Fruit fly (Drosophila melanogaster) whole organism, embryonic: ENCODE measurements around the gene CG16984.

Experiments
- Ada2b ChIP-seq: fragments of 200-800 bp; sonication (Bioruptor generic); IDR thresholded peaks from 2 replicates; pipeline ENCODE4 v1.3.6; 2022; ENCODE audit warnings: missing biosample characterization, missing genetic modification characterization
- CG10147 ChIP-seq: fragments of 200-800 bp; sonication (Bioruptor generic); optimal IDR thresholded peaks from 2 replicates; lab custom pipeline; 2019; ENCODE audit warnings: missing biosample characterization, mild to moderate bottlenecking, missing genetic modification characterization, moderate library complexity
- CG10274 ChIP-seq: fragments of 200-800 bp; sonication (Bioruptor generic); optimal IDR thresholded peaks from 3 replicates; lab custom pipeline; 2017; ENCODE audit warnings: missing biosample characterization, mild to moderate bottlenecking, missing genetic modification characterization
- CG10462 ChIP-seq: fragments of 200-800 bp; sonication (Bioruptor generic); optimal IDR thresholded peaks from 2 replicates; lab custom pipeline; 2016; ENCODE audit warnings: missing biosample characterization, missing genetic modification characterization
- CG10543 ChIP-seq: fragments of 200-800 bp; sonication (Bioruptor generic); optimal IDR thresholded peaks from 3 replicates; lab custom pipeline; 2017; ENCODE audit warnings: missing biosample characterization, mild to moderate bottlenecking, missing genetic modification characterization, moderate library complexity
- CG12071 ChIP-seq: fragments of 200-800 bp; sonication (Bioruptor generic); optimal IDR thresholded peaks from 3 replicates; lab custom pipeline; 2018; ENCODE audit warnings: missing biosample characterization, mild to moderate bottlenecking, missing genetic modification characterization
- CG12104 ChIP-seq: fragments of 200-800 bp; sonication (Bioruptor generic); optimal IDR thresholded peaks from 3 replicates; lab custom pipeline; 2016; ENCODE audit warnings: missing biosample characterization, missing genetic modification characterization
- CG12299 ChIP-seq: fragments of 200-800 bp; sonication (Bioruptor generic); optimal IDR thresholded peaks from 2 replicates; lab custom pipeline; 2018; ENCODE audit warnings: missing biosample characterization, mild to moderate bottlenecking, missing genetic modification characterization
- CG13775 ChIP-seq: fragments of 200-800 bp; sonication (Bioruptor generic); optimal IDR thresholded peaks from 3 replicates; lab custom pipeline; 2017; ENCODE audit warnings: missing biosample characterization, mild to moderate bottlenecking, missing genetic modification characterization
- CG14710 ChIP-seq: fragments of 200-800 bp; sonication (Bioruptor generic); optimal IDR thresholded peaks from 3 replicates; lab custom pipeline; 2019; ENCODE audit warnings: missing biosample characterization, mild to moderate bottlenecking, missing genetic modification characterization, moderate library complexity
- CG16815 ChIP-seq: fragments of 200-800 bp; sonication (Bioruptor generic); optimal IDR thresholded peaks from 3 replicates; lab custom pipeline; 2017; ENCODE audit warnings: missing biosample characterization, mild to moderate bottlenecking, missing genetic modification characterization
- CG16863 ChIP-seq: fragments of 200-800 bp; sonication (Bioruptor generic); optimal IDR thresholded peaks from 3 replicates; lab custom pipeline; 2016; ENCODE audit warnings: missing biosample characterization, missing genetic modification characterization
- CG17912 ChIP-seq: fragments of 200-800 bp; sonication (Bioruptor generic); optimal IDR thresholded peaks from 2 replicates; lab custom pipeline; 2018; ENCODE audit warnings: missing biosample characterization, mild to moderate bottlenecking, missing genetic modification characterization
- CG3281 ChIP-seq: fragments of 200-800 bp; sonication (Bioruptor generic); optimal IDR thresholded peaks from 3 replicates; lab custom pipeline; 2017; ENCODE audit warnings: missing biosample characterization, mild to moderate bottlenecking, missing genetic modification characterization
- CG34224 ChIP-seq: fragments of 200-800 bp; sonication (Bioruptor generic); IDR thresholded peaks from 3 replicates; pipeline ENCODE4 v1.3.6; 2022; ENCODE audit warnings: missing biosample characterization, missing genetic modification characterization; ENCODE audit not compliant: partially characterized antibody
- CG4360 ChIP-seq: fragments of 200-800 bp; sonication (Bioruptor generic); IDR thresholded peaks from 2 replicates; pipeline ENCODE4 v1.3.6; 2022; ENCODE audit warnings: missing biosample characterization, missing genetic modification characterization
- CG6272 ChIP-seq: fragments of 200-800 bp; sonication (Bioruptor generic); IDR thresholded peaks from 2 replicates; pipeline ENCODE4 v1.3.6; 2022; ENCODE audit warnings: missing biosample characterization, missing genetic modification characterization
- CG6813 ChIP-seq: fragments of 200-800 bp; sonication (Bioruptor generic); optimal IDR thresholded peaks from 2 replicates; lab custom pipeline; 2017; ENCODE audit warnings: missing biosample characterization, missing genetic modification characterization, mild to moderate bottlenecking, moderate library complexity, missing genetic modification reagents
- CG7556 ChIP-seq: fragments of 200-800 bp; sonication (Bioruptor generic); optimal IDR thresholded peaks from 2 replicates; lab custom pipeline; 2017; ENCODE audit warnings: missing biosample characterization, mild to moderate bottlenecking, missing genetic modification characterization
- CG7839 ChIP-seq: fragments of 200-800 bp; sonication (Bioruptor generic); optimal IDR thresholded peaks from 3 replicates; lab custom pipeline; 2018; ENCODE audit warnings: missing biosample characterization, mild to moderate bottlenecking, missing genetic modification characterization, moderate library complexity
- E2f1 ChIP-seq: fragments of 200-800 bp; sonication (Bioruptor generic); IDR thresholded peaks from 2 replicates; pipeline ENCODE4 v1.3.6; 2022; ENCODE audit warnings: missing biosample characterization, missing genetic modification characterization
- Gsc ChIP-seq: fragments of 200-800 bp; sonication (Bioruptor generic); IDR thresholded peaks from 2 replicates; pipeline ENCODE4 v1.3.6; 2022; ENCODE audit warnings: missing biosample characterization, missing genetic modification characterization
- H15 ChIP-seq: fragments of 200-800 bp; sonication (Bioruptor generic); IDR thresholded peaks from 3 replicates; pipeline ENCODE4 v1.3.6; 2022; ENCODE audit warnings: missing biosample characterization, missing genetic modification characterization
- HHEX ChIP-seq: fragments of 200-800 bp; sonication (Bioruptor generic); optimal IDR thresholded peaks from 3 replicates; lab custom pipeline; 2017; ENCODE audit warnings: missing biosample characterization, mild to moderate bottlenecking, missing genetic modification characterization, missing genetic modification reagents
- Hand ChIP-seq: fragments of 200-800 bp; sonication (Bioruptor generic); optimal IDR thresholded peaks from 2 replicates; lab custom pipeline; 2017; ENCODE audit warnings: mild to moderate bottlenecking, missing biosample characterization, missing genetic modification reagents, missing genetic modification characterization
- Hmx ChIP-seq: fragments of 200-800 bp; sonication (Bioruptor generic); optimal IDR thresholded peaks from 2 replicates; lab custom pipeline; 2016; ENCODE audit warnings: missing biosample characterization, missing genetic modification characterization
- Hr51 ChIP-seq, 2 experiments: fragments of 200-800 bp; sonication (Bioruptor generic); optimal IDR thresholded peaks; 2 replicates in 1 of 2; 3 replicates in 1 of 2; lab custom pipeline; 2016 to 2018; ENCODE audit warnings: missing biosample characterization in 2 of 2, missing genetic modification characterization in 2 of 2, mild to moderate bottlenecking in 1 of 2, moderate library complexity in 1 of 2
- Nf-YB ChIP-seq: fragments of 200-800 bp; sonication (Bioruptor generic); optimal IDR thresholded peaks from 3 replicates; lab custom pipeline; 2019; ENCODE audit warnings: missing biosample characterization, mild to moderate bottlenecking, missing genetic modification characterization, moderate library complexity
- Poxn ChIP-seq: fragments of 200-800 bp; sonication (Bioruptor generic); IDR thresholded peaks from 2 replicates; pipeline ENCODE4 v1.3.6; 2022; ENCODE audit warnings: missing biosample characterization, missing genetic modification characterization
- Sry-δ ChIP-seq: fragments of 200-800 bp; sonication (Bioruptor generic); optimal IDR thresholded peaks from 2 replicates; lab custom pipeline; 2016; ENCODE audit warnings: missing biosample characterization, missing genetic modification characterization
- al ChIP-seq: fragments of 200-800 bp; sonication (Bioruptor generic); IDR thresholded peaks from 2 replicates; pipeline ENCODE4 v1.3.6; 2022; ENCODE audit warnings: missing biosample characterization, missing genetic modification characterization
- aop ChIP-seq: fragments of 200-800 bp; sonication (Bioruptor generic); IDR thresholded peaks from 2 replicates; pipeline ENCODE4 v1.3.6; 2022; ENCODE audit warnings: missing biosample characterization, missing genetic modification characterization
- ase ChIP-seq: fragments of 200-800 bp; sonication (Bioruptor generic); IDR thresholded peaks from 3 replicates; pipeline ENCODE4 v1.3.6; 2022; ENCODE audit warnings: missing biosample characterization, missing genetic modification characterization
- corto ChIP-seq: fragments of 200-800 bp; sonication (Bioruptor generic); optimal IDR thresholded peaks from 2 replicates; lab custom pipeline; 2016; ENCODE audit warnings: missing biosample characterization, mild to moderate bottlenecking, missing genetic modification characterization, moderate library complexity
- eyg ChIP-seq: fragments of 200-800 bp; sonication (Bioruptor generic); optimal IDR thresholded peaks from 3 replicates; lab custom pipeline; 2016; ENCODE audit warnings: missing biosample characterization, missing genetic modification characterization
- fru ChIP-seq: fragments of >200 bp; optimal IDR thresholded peaks from 2 replicates; lab custom pipeline; 2017
- fu2 ChIP-seq: fragments of 200-800 bp; sonication (Bioruptor generic); optimal IDR thresholded peaks from 2 replicates; lab custom pipeline; 2016; ENCODE audit warnings: missing biosample characterization, missing genetic modification characterization
- gem ChIP-seq: fragments of 200-800 bp; sonication (Bioruptor generic); optimal IDR thresholded peaks from 2 replicates; lab custom pipeline; 2019; ENCODE audit warnings: missing biosample characterization, mild to moderate bottlenecking, missing genetic modification characterization, moderate library complexity
- ham ChIP-seq: fragments of 200-800 bp; sonication (Bioruptor generic); IDR thresholded peaks from 2 replicates; pipeline ENCODE4 v1.3.6; 2022; ENCODE audit warnings: missing biosample characterization, missing genetic modification characterization
- her ChIP-seq: fragments of 200-800 bp; sonication (Bioruptor generic); optimal IDR thresholded peaks from 2 replicates; lab custom pipeline; 2016; ENCODE audit warnings: missing biosample characterization, missing genetic modification characterization
- nerfin-1 ChIP-seq: fragments of 200-800 bp; sonication (Bioruptor generic); optimal IDR thresholded peaks from 3 replicates; lab custom pipeline; 2019; ENCODE audit warnings: missing biosample characterization, mild to moderate bottlenecking, missing genetic modification characterization, moderate library complexity
- nom ChIP-seq: fragments of 200-800 bp; sonication (Bioruptor generic); optimal IDR thresholded peaks from 2 replicates; lab custom pipeline; 2017; ENCODE audit warnings: missing biosample characterization, missing genetic modification characterization, mild to moderate bottlenecking, moderate library complexity, missing genetic modification reagents
- pan ChIP-seq, 4 experiments: fragments of >200 bp in 3 of 4; fragments of 200-800 bp in 1 of 4; sonication (Bioruptor generic) in 1 of 4; optimal IDR thresholded peaks in 3 of 4; IDR thresholded peaks in 1 of 4; 2 replicates each; pipeline versions ENCODE4 v1.3.6 to Lab custom; 2017 to 2022; ENCODE audit warnings: missing biosample characterization in 2 of 4, missing genetic modification characterization in 2 of 4, mixed read lengths in 1 of 4
- prd ChIP-seq, 3 experiments: fragments of >200 bp in 2 of 3; fragments of 200-800 bp in 1 of 3; sonication (Bioruptor generic) in 1 of 3; optimal IDR thresholded peaks in 2 of 3; IDR thresholded peaks in 1 of 3; 2 replicates in 2 of 3; 3 replicates in 1 of 3; pipeline versions ENCODE4 v1.3.6 to Lab custom; 2017 to 2022; ENCODE audit warnings: missing biosample characterization in 1 of 3, missing genetic modification characterization in 1 of 3
- sens ChIP-seq: fragments of 200-800 bp; sonication (Bioruptor generic); peaks from one replicate; lab custom pipeline; 2016; ENCODE audit warnings: missing biosample characterization, missing genetic modification characterization
- seq ChIP-seq: fragments of 200-800 bp; sonication (Bioruptor generic); IDR thresholded peaks from 2 replicates; pipeline ENCODE4 v1.3.6; 2022; ENCODE audit warnings: missing biosample characterization, missing genetic modification characterization
- shn ChIP-seq: fragments of 200-800 bp; sonication (Bioruptor generic); optimal IDR thresholded peaks from 3 replicates; lab custom pipeline; 2016; ENCODE audit warnings: missing biosample characterization, missing genetic modification characterization
- sisA ChIP-seq: fragments of 200-800 bp; sonication (Bioruptor generic); IDR thresholded peaks from 2 replicates; pipeline ENCODE4 v1.3.6; 2022; ENCODE audit warnings: missing biosample characterization, missing genetic modification characterization
- sna ChIP-seq: fragments of 200-800 bp; sonication (Bioruptor generic); IDR thresholded peaks from 2 replicates; pipeline ENCODE4 v1.3.6; 2022; ENCODE audit warnings: missing biosample characterization, missing genetic modification characterization; ENCODE audit not compliant: partially characterized antibody
- so ChIP-seq: fragments of 200-800 bp; sonication (Bioruptor generic); IDR thresholded peaks from 3 replicates; pipeline ENCODE4 v1.3.6; 2022; ENCODE audit warnings: missing biosample characterization, missing genetic modification characterization
- wek ChIP-seq: fragments of 200-800 bp; sonication (Bioruptor generic); optimal IDR thresholded peaks from 3 replicates; lab custom pipeline; 2018; ENCODE audit warnings: missing biosample characterization, mild to moderate bottlenecking, missing genetic modification characterization, moderate library complexity

The CG16984 gene

dm6 chr3L:2548932-2549331 lies 46.6 kb upstream of the CG16984 start (continued):
- TF ChIP-seq CG12104 (GFP tag; lab: Kevin White, UChicago) (no peak), Sry-δ (GFP tag; lab: Kevin White, UChicago) (peak; percentile 10), HHEX (GFP tag; lab: Kevin White, UChicago) (no peak), sisA (GFP tag; lab: Robert Waterston, UW) (peak; percentile 30; the same call in 1 of the 2 replicates), CG13775 (GFP tag; lab: Kevin White, UChicago) (no peak), CG10462 (GFP tag; lab: Kevin White, UChicago) (no peak), ham (GFP tag; lab: Robert Waterston, UW) (no peak), Hmx (GFP tag; lab: Kevin White, UChicago) (no peak), al (GFP tag; lab: Robert Waterston, UW) (no peak), Ada2b (GFP tag; lab: Robert Waterston, UW) (no peak), sna (GFP tag; lab: Robert Waterston, UW) (no peak), CG10147 (GFP tag; lab: Kevin White, UChicago) (peak; percentile 6), so (no peak), eyg (GFP tag; lab: Kevin White, UChicago) (no peak), CG6813 (GFP tag; lab: Kevin White, UChicago) (no peak), nerfin-1 (tag; lab: Kevin White, UChicago) (peak; percentile 7), fu2 (GFP tag; lab: Kevin White, UChicago) (no peak), H15 (no peak), wek (no peak), CG7839 (tag; lab: Kevin White, UChicago) (peak; percentile 4), Nf-YB (GFP tag; lab: Kevin White, UChicago) (no peak), CG14710 (tag; lab: Kevin White, UChicago) (no peak), CG16815 (no peak), shn (no peak), CG12299 (tag; lab: Kevin White, UChicago) (no peak), Hand (GFP tag; lab: Kevin White, UChicago) (no peak), CG6272 (no peak), CG10543 (no peak), CG3281 (GFP tag; lab: Kevin White, UChicago) (peak; percentile 4), fru (lab: Kevin White, UChicago) (no peak), sens (GFP tag; lab: Kevin White, UChicago) (peak; percentile 63), Gsc (GFP tag; lab: Robert Waterston, UW) (no peak), CG10274 (GFP tag; lab: Kevin White, UChicago) (no peak), prd (optimal IDR thresholded peaks at IDR 0.05; lab: Kevin White, UChicago) (no peak), prd (GFP tag; IDR thresholded peaks at IDR 0.05; lab: Robert Waterston, UW) (0 out of 3 replicates have a peak, but pooled peaks have one; percentile 20), CG4360 (GFP tag; lab: Robert Waterston, UW) (no peak), CG16863 (GFP tag; lab: Kevin White, UChicago) (no peak), E2f1 (no peak), her (GFP tag; lab: Kevin White, UChicago) (no peak), Hr51 (GFP tag; optimal IDR thresholded peaks at IDR 0.05; lab: Kevin White, UChicago) (no peak), aop (GFP tag; lab: Robert Waterston, UW) (no peak), corto (GFP tag; lab: Kevin White, UChicago) (peak; percentile 18), CG12071 (no peak), CG34224 (GFP tag; lab: Robert Waterston, UW) (no peak), nom (GFP tag; lab: Kevin White, UChicago) (peak; percentile 3), CG17912 (GFP tag; lab: Kevin White, UChicago) (no peak), CG7556 (no peak), pan (optimal IDR thresholded peaks at IDR 0.05; lab: Kevin White, UChicago) (no peak), pan (GFP tag; optimal IDR thresholded peaks at IDR 0.05 in 1 of 2, IDR thresholded peaks at IDR 0.05 in 1 of 2) (no peak), gem (tag; lab: Kevin White, UChicago) (peak; percentile 18), seq (GFP tag; lab: Robert Waterston, UW) (no peak), Poxn (GFP tag; lab: Robert Waterston, UW) (no peak), ase (GFP tag; lab: Robert Waterston, UW) (no peak)
